Worm (Caenorhabditis elegans): ENCODE results near the gene C49C3.4.

The C49C3.4 gene

ce11 chrIV:17284099-17284498 lies 36.5 kb upstream of the C49C3.4 start, which contains the start of gene nra-1:
TSS of gene nra-1 (minus strand) at chrIV:17284199.
- TF ChIP-seq nhr-23 (tag; optimal IDR thresholded peaks at IDR 0.05), result no peak
- no peak for TF ChIP-seq sma-9 (GFP tag; optimal IDR thresholded peaks at IDR 0.05)
- no peak for TF ChIP-seq sma-9 (tag; optimal IDR thresholded peaks at IDR 0.05)
- TF ChIP-seq peb-1 (tag; optimal IDR thresholded peaks at IDR 0.05), result no peak
- no peak for TF ChIP-seq Y55F3AM.14 (GFP tag; optimal IDR thresholded peaks at IDR 0.05)
- no peak for TF ChIP-seq ceh-82 (tag; optimal IDR thresholded peaks at IDR 0.05)
- TF ChIP-seq ama-1 (optimal IDR thresholded peaks at IDR 0.05), result no peak
- no peak for TF ChIP-seq nhr-25 (tag; optimal IDR thresholded peaks at IDR 0.05)
- TF ChIP-seq lin-11 (tag; optimal IDR thresholded peaks at IDR 0.05), result no peak
- TF ChIP-seq ztf-1 (GFP tag; conservative IDR thresholded peaks at IDR 0.05), result no peak
- no peak for TF ChIP-seq sma-3 (GFP tag; optimal IDR thresholded peaks at IDR 0.05)
- TF ChIP-seq gmeb-1 (tag; optimal IDR thresholded peaks at IDR 0.05), result no peak
- TF ChIP-seq sem-4 (tag; optimal IDR thresholded peaks at IDR 0.05), result no peak
- no peak for TF ChIP-seq nhr-6 (tag; optimal IDR thresholded peaks at IDR 0.05)
- TF ChIP-seq mab-5 (tag; optimal IDR thresholded peaks at IDR 0.05), result no peak

DNA sequence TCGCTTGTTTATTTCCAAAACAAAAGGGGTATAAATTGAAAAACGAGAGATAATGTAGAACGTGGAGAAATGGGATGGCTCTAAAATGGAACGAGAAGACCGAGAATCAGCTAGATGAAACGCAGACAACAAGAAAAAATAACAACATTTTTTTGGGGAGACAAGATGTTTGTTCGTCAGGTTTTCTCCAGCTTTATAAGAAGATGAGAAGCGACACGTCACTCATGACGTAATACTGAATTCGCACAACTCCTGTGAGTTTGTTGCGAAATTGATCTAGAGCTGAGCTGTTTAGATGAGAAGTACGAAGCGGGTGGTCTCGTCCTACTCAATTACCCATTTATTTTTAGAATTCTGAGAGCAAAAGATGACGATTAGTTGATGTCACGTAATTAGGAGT lies 35.3 kb upstream of the C49C3.4 start:
- TF ChIP-seq blmp-1 (tag; optimal IDR thresholded peaks at IDR 0.05; ENCODE audit: insufficient read depth), result no peak
- no peak for TF ChIP-seq lin-39 (tag; optimal IDR thresholded peaks at IDR 0.05)
- peak; percentile 52 for TF ChIP-seq C34F6.9 (tag; optimal IDR thresholded peaks at IDR 0.05)
- TF ChIP-seq alr-1 (tag; optimal IDR thresholded peaks at IDR 0.05), result no peak
- no peak for TF ChIP-seq nhr-25 (tag; optimal IDR thresholded peaks at IDR 0.05)
- no peak for TF ChIP-seq ztf-11 (tag; optimal IDR thresholded peaks at IDR 0.05)
- peak; percentile 66 for TF ChIP-seq sma-9 (GFP tag; optimal IDR thresholded peaks at IDR 0.05)
- no peak for TF ChIP-seq sma-9 (tag; optimal IDR thresholded peaks at IDR 0.05)
- TF ChIP-seq nhr-11 (tag; optimal IDR thresholded peaks at IDR 0.05), result no peak
- TF ChIP-seq peb-1 (tag; optimal IDR thresholded peaks at IDR 0.05), result no peak
- TF ChIP-seq ama-1 (optimal IDR thresholded peaks at IDR 0.05), result no peak
- TF ChIP-seq nhr-129 (tag; optimal IDR thresholded peaks at IDR 0.05), result peak; percentile 50
- no peak for TF ChIP-seq sma-3 (GFP tag; optimal IDR thresholded peaks at IDR 0.05)
- no peak for TF ChIP-seq nhr-23 (tag; optimal IDR thresholded peaks at IDR 0.05)
- no peak for TF ChIP-seq nhr-237 (tag; optimal IDR thresholded peaks at IDR 0.05)
- TF ChIP-seq lsy-2 (tag; optimal IDR thresholded peaks at IDR 0.05), result peak in 1 of 2 experiments; percentile 56
- TF ChIP-seq ceh-82 (tag; optimal IDR thresholded peaks at IDR 0.05), result no peak
- no peak for TF ChIP-seq mbf-1 (tag; optimal IDR thresholded peaks at IDR 0.05)
- TF ChIP-seq lin-13 (GFP tag; optimal IDR thresholded peaks at IDR 0.05), result peak; percentile 7
- no peak for TF ChIP-seq ZK546.5 (tag; optimal IDR thresholded peaks at IDR 0.05)
- no peak for TF ChIP-seq lin-11 (tag; optimal IDR thresholded peaks at IDR 0.05)
- no peak for TF ChIP-seq mab-5 (tag; optimal IDR thresholded peaks at IDR 0.05)
- no peak for TF ChIP-seq elt-3 (tag; optimal IDR thresholded peaks at IDR 0.05)
- TF ChIP-seq unc-55 (GFP tag; optimal IDR thresholded peaks at IDR 0.05), result peak; percentile 91
- no peak for TF ChIP-seq sem-4 (tag; optimal IDR thresholded peaks at IDR 0.05)
- TF ChIP-seq crh-2 (tag; optimal IDR thresholded peaks at IDR 0.05), result peak; percentile 69
- no peak for TF ChIP-seq unc-39 (tag; optimal IDR thresholded peaks at IDR 0.05)
- peak; percentile 18 for TF ChIP-seq ztf-4 (tag; optimal IDR thresholded peaks at IDR 0.05)
- TF ChIP-seq nhr-21 (tag; optimal IDR thresholded peaks at IDR 0.05), result no peak
- no peak for TF ChIP-seq skn-1 (tag; optimal IDR thresholded peaks at IDR 0.05)
- TF ChIP-seq zag-1 (tag; optimal IDR thresholded peaks at IDR 0.05), result peak; percentile 31
- TF ChIP-seq fos-1 (tag; optimal IDR thresholded peaks at IDR 0.05), result no peak

DNA sequence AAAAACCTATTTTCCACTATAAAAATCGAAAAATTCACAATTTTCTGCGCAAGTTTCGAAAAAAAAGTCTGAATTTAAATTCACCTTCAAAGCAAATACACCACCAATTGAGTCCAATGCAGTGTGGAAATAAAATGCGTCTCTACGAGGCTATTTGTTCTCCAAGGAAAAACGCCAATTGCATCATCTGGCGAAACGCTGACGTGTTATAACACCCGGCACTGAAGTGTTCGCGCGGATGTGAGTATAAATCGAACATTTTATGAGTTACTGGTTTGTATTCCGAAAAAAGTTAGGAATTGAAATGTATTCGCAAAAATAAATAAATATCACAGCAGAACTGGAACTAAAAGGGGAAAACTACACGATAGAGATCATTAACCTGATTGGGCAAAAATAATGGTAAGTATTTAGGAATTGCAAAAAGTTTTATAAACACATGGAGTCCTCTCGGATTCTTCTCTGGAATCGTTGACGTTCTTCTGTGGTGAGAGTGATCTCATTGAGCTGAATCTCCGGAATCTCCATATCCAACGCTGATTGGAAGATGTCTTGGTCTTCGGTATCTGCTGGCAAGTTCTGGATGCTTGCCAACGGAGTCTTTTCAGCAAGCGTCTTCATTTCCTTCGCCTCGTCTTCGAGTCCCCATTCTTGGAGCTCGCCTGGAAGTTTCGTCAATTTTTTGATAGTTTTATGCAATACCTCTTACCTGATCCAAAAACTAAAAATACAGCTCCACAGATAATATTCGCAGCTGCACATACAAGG lies 32.5 kb upstream of the C49C3.4 start, which contains the start of gene zipt-7.1:
zipt-7.1 (minus strand) TSS at position 232 of the 768 bp plus-strand sequence.
- TF ChIP-seq ZK546.5 (tag; optimal IDR thresholded peaks at IDR 0.05) (no peak), unc-39 (tag; optimal IDR thresholded peaks at IDR 0.05) (no peak), nhr-129 (tag; optimal IDR thresholded peaks at IDR 0.05) (peak; percentile 55), zag-1 (tag; optimal IDR thresholded peaks at IDR 0.05) (no peak), sma-3 (GFP tag; optimal IDR thresholded peaks at IDR 0.05) (no peak), snpc-4 (tag; optimal IDR thresholded peaks at IDR 0.05) (no peak)
